Fruit fly (Drosophila melanogaster): ENCODE measurements around the gene CG4592.

CG4592 gene

dm6 chr2L:9887856-9888269, 33.6 kb upstream of the CG4592 start, which contains the start of gene Fkbp59 (continued):
- no peak for TF ChIP-seq en (GFP tag; optimal IDR thresholded peaks at IDR 0.05)
- peak; percentile 22 for TF ChIP-seq nom (GFP tag; optimal IDR thresholded peaks at IDR 0.05)
- TF ChIP-seq vvl (GFP tag; IDR thresholded peaks at IDR 0.05) = 0 out of 2 replicates have a peak, but pooled peaks have one; percentile 45
- peak; percentile 15; the same call in 1 of the 2 replicates for TF ChIP-seq CG32532 (GFP tag; IDR thresholded peaks at IDR 0.05)
- peak; percentile 22 for TF ChIP-seq grau (tag; optimal IDR thresholded peaks at IDR 0.05)
- peak; percentile 58; the same call in 2 of the 3 replicates for TF ChIP-seq Opbp (GFP tag; IDR thresholded peaks at IDR 0.05; ENCODE audit: partially characterized antibody)
- TF ChIP-seq Dbx (GFP tag; IDR thresholded peaks at IDR 0.05) = peak; percentile 49
- peak; percentile 38 for TF ChIP-seq CG33213 (GFP tag; optimal IDR thresholded peaks at IDR 0.05)
- TF ChIP-seq CG18262 (tag; optimal IDR thresholded peaks at IDR 0.05) = no peak
- TF ChIP-seq seq (GFP tag; IDR thresholded peaks at IDR 0.05) = no peak
- TF ChIP-seq CG17186 (GFP tag; optimal IDR thresholded peaks at IDR 0.05) = peak; percentile 76
- TF ChIP-seq CG16813 (GFP tag; IDR thresholded peaks at IDR 0.05; ENCODE audit: partially characterized antibody) = peak; percentile 55
- TF ChIP-seq CG34422 (GFP tag; IDR thresholded peaks at IDR 0.05) = peak; percentile 54; the same call in 1 of the 3 replicates

DNA sequence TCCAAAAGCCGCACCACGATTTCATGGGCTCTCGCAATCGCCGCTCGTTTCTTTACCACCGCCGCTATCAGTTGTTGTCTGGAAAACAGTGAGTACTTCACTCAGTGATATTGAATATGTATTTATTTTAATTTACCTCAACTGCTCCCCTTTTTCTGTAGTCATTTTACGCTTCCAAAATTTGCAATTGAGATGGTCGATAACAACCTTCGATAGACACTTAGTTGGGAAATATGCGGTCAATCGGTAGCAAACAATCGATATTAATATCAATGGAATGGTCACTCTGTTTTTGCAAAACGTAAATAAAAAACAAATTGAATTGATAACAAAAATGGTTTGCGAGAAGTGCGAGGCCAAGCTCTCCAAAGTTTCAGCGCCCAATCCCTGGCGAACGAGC, 30.9 kb upstream of the CG4592 start, which contains the start of the genes CG34183 and CG4537:
CG34183 (minus strand) TSS at position 197 of the 400 bp plus-strand sequence.
CG4537 (plus strand) TSS at position 310 of the 400 bp plus-strand sequence.
- no peak for TF ChIP-seq CG32532 (GFP tag; IDR thresholded peaks at IDR 0.05)
- peak; percentile 92 for TF ChIP-seq unc-4 (GFP tag; IDR thresholded peaks at IDR 0.05; ENCODE audit: partially characterized antibody)
- TF ChIP-seq CG13775 (GFP tag; optimal IDR thresholded peaks at IDR 0.05) = no peak
- no peak for TF ChIP-seq CG8388 (GFP tag; optimal IDR thresholded peaks at IDR 0.05)
- no peak for TF ChIP-seq CG7745 (tag; optimal IDR thresholded peaks at IDR 0.05)
- TF ChIP-seq gcm2 (GFP tag; optimal IDR thresholded peaks at IDR 0.05) = no peak
- peak; percentile 93 for TF ChIP-seq CG6791 (GFP tag; IDR thresholded peaks at IDR 0.05; ENCODE audit: partially characterized antibody)
- no peak for TF ChIP-seq NK7.1 (GFP tag; optimal IDR thresholded peaks at IDR 0.05)
- TF ChIP-seq CG13424 (tag; optimal IDR thresholded peaks at IDR 0.05) = no peak
- TF ChIP-seq CG1024 (GFP tag; IDR thresholded peaks at IDR 0.05) = no peak
- no peak for TF ChIP-seq CG10366 (GFP tag; IDR thresholded peaks at IDR 0.05)
- no peak for TF ChIP-seq dati (GFP tag; IDR thresholded peaks at IDR 0.05)
- TF ChIP-seq CG3407 (GFP tag; optimal IDR thresholded peaks at IDR 0.05) = no peak
- TF ChIP-seq pho (GFP tag; optimal IDR thresholded peaks at IDR 0.05) = no peak
- TF ChIP-seq ci (GFP tag; IDR thresholded peaks at IDR 0.05) = peak; percentile 13; the same call in 1 of the 3 replicates
- TF ChIP-seq CG9932 (GFP tag; IDR thresholded peaks at IDR 0.05) = peak; percentile 33; the same call in 1 of the 2 replicates
- peak; percentile 21; the same call in 1 of the 2 replicates for TF ChIP-seq slbo (GFP tag; IDR thresholded peaks at IDR 0.05)
- no peak for TF ChIP-seq NC2α (GFP tag; optimal IDR thresholded peaks at IDR 0.05)
- no peak for TF ChIP-seq CG15479 (GFP tag; optimal IDR thresholded peaks at IDR 0.05)
- TF ChIP-seq CG13123 (GFP tag; optimal IDR thresholded peaks at IDR 0.05) = no peak
- TF ChIP-seq CG6813 (GFP tag; optimal IDR thresholded peaks at IDR 0.05) = no peak
- TF ChIP-seq crp (GFP tag; optimal IDR thresholded peaks at IDR 0.05) = peak in 1 of 2 experiments; percentile 30
- no peak for TF ChIP-seq Dfd (GFP tag; optimal IDR thresholded peaks at IDR 0.05)
- no peak for TF ChIP-seq CG30431 (GFP tag; optimal IDR thresholded peaks at IDR 0.05)
- TF ChIP-seq NC2β (GFP tag; optimal IDR thresholded peaks at IDR 0.05) = peak; percentile 2
- TF ChIP-seq CHES-1-like (GFP tag; optimal IDR thresholded peaks at IDR 0.05) = peak; percentile 57
- TF ChIP-seq CG14710 (tag; optimal IDR thresholded peaks at IDR 0.05) = peak; percentile 35
- TF ChIP-seq Dll (GFP tag; IDR thresholded peaks at IDR 0.05; ENCODE audit: partially characterized antibody) = peak; percentile 90
- TF ChIP-seq CG10431 (GFP tag; optimal IDR thresholded peaks at IDR 0.05) = no peak
- no peak for TF ChIP-seq CG18599 (GFP tag; optimal IDR thresholded peaks at IDR 0.05)
- no peak for TF ChIP-seq CG7928 (GFP tag; optimal IDR thresholded peaks at IDR 0.05)
- TF ChIP-seq CG3995 (GFP tag; optimal IDR thresholded peaks at IDR 0.05) = no peak
- peak; percentile 35 for TF ChIP-seq Myb (GFP tag; optimal IDR thresholded peaks at IDR 0.05)
- peak; percentile 94 for TF ChIP-seq MBD-R2 (GFP tag; IDR thresholded peaks at IDR 0.05)
- TF ChIP-seq tna (GFP tag; IDR thresholded peaks at IDR 0.05; ENCODE audit: partially characterized antibody) = peak; percentile 81
- no peak for TF ChIP-seq dpn (GFP tag; optimal IDR thresholded peaks at IDR 0.05)
- no peak for TF ChIP-seq usp (GFP tag; optimal IDR thresholded peaks at IDR 0.05)
